Worm (Caenorhabditis elegans) whole organism, L4/young adult: ENCODE measurements around the gene F26D11.13.

Source experiments
- dao-5 ChIP-seq: sonication (generic microtip); optimal IDR thresholded peaks from 2 replicates; lab custom pipeline; 2016; ENCODE audit warnings: missing genotype, missing genetic modification characterization, moderate library complexity, missing compliant biosample characterization
- him-1 ChIP-seq: sonication (generic microtip); optimal IDR thresholded peaks from 2 replicates; lab custom pipeline; 2016; ENCODE audit warnings: missing genotype, missing genetic modification reagents, missing genetic modification characterization, missing compliant biosample characterization

- TF ChIP-seq dao-5 (no peak), him-1 (no peak)
Observed at ce11 chrV:7994570-7994969, 40.1 kb upstream of the F26D11.13 start, which contains the start of gene ceh-76.
